Worm (Caenorhabditis elegans) whole organism, L2 larva: ENCODE results near the gene T11F9.7.
A peak's percentile ranks its signal among the peaks of the same experiment; 100 is the strongest.
"Not testable (repeated sequence)": the region's sequence is repeated elsewhere in the genome, so short reads cannot be mapped to it uniquely, and the experiment has no call there.

Experiments used
- R02D3.7 ChIP-seq: fragments of 150-350 bp; optimal IDR thresholded peaks from 2 replicates; lab custom pipeline; 2014; ENCODE audit warnings: missing biosample characterization, missing genetic modification characterization
- blmp-1 ChIP-seq: sonication (generic microtip); optimal IDR thresholded peaks from 2 replicates; lab custom pipeline; 2017; ENCODE audit warnings: missing genetic modification characterization, mild to moderate bottlenecking, missing compliant biosample characterization, antibody characterized with exemption, moderate library complexity; ENCODE audit not compliant: insufficient read depth
- dmd-4 ChIP-seq: sonication (generic microtip); optimal IDR thresholded peaks from 2 replicates; lab custom pipeline; 2017; ENCODE audit warnings: missing biosample characterization, missing genetic modification characterization
- mdl-1 ChIP-seq, 2 experiments: fragments of 150-350 bp in 1 of 2; sonication (generic microtip) in 1 of 2; optimal IDR thresholded peaks; 2 replicates each; lab custom pipeline; 2017; ENCODE audit warnings: missing biosample characterization in 2 of 2, missing genetic modification characterization in 2 of 2
- nhr-237 ChIP-seq: fragments of 150-350 bp; optimal IDR thresholded peaks from 2 replicates; lab custom pipeline; 2014; ENCODE audit warnings: missing biosample characterization, missing genetic modification characterization
- snpc-4 ChIP-seq: fragments of 150-350 bp; optimal IDR thresholded peaks from 2 replicates; lab custom pipeline; 2014; ENCODE audit warnings: missing biosample characterization, missing genetic modification characterization
- unc-39 ChIP-seq: fragments of 150-350 bp; optimal IDR thresholded peaks from 2 replicates; lab custom pipeline; 2014; ENCODE audit warnings: missing biosample characterization, missing genetic modification characterization

DNA sequence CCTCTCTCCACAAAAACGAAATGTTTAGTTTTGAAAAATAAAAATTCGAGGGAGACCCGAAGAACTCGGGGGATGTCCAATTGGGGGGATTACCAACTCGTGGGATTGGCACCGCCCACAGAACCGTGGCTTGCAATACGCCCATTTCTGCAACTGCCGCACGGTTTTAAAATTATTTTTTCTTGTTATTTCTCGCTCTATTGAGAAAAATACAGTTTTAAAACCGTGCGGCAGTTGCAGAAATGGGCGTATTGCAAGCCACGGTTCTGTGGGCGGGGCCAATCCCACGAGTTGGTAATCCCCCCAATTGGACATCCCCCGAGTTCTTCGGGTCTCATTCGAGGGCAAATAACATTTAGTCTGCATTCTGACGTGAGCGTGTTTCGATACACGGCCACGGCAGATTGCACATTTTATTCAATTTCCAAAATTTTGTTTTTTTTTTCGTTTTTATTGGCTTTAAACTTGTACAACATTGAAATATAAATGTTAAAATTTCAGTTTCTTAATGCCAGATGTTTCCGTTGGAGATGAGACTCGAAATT lies 29.2 kb downstream of the T11F9.7 start, which contains the start of the genes C55A6.1 and C55A6.10:
- not testable (repeated sequence) for TF ChIP-seq R02D3.7; dmd-4 (tag; lab: Kevin White, UChicago); nhr-237 (tag; lab: Kevin White, UChicago); unc-39 (tag; lab: Kevin White, UChicago); snpc-4 (tag; lab: Kevin White, UChicago)
- TF ChIP-seq mdl-1 (tag; optimal IDR thresholded peaks at IDR 0.05; lab: Kevin White, UChicago) (peak in 1 of 2 experiments; percentile 8), blmp-1 (tag; lab: Kevin White, UChicago) (peak; percentile 10)
